Fruit fly (Drosophila melanogaster): Measurements from ENCODE around the gene be.

Gene be

dm6 chrX:15075485-15076037 is 51.3 kb downstream of the be start:
- TF ChIP-seq fru (GFP tag; optimal IDR thresholded peaks at IDR 0.05): no peak
- TF ChIP-seq Dfd (GFP tag; optimal IDR thresholded peaks at IDR 0.05): no peak
- no peak for TF ChIP-seq Hr83 (GFP tag; optimal IDR thresholded peaks at IDR 0.05; ENCODE audit: poor library complexity, severe bottlenecking)
- no peak for TF ChIP-seq Sp1 (GFP tag; optimal IDR thresholded peaks at IDR 0.05)
- TF ChIP-seq Hnf4 (GFP tag; optimal IDR thresholded peaks at IDR 0.05): no peak
- no peak for TF ChIP-seq foxo (GFP tag; optimal IDR thresholded peaks at IDR 0.05)
- TF ChIP-seq CG32264 (GFP tag; optimal IDR thresholded peaks at IDR 0.05): no peak
- TF ChIP-seq sage (GFP tag; optimal IDR thresholded peaks at IDR 0.05): no peak
- no peak for TF ChIP-seq GATAd (GFP tag; optimal IDR thresholded peaks at IDR 0.05)
- TF ChIP-seq Hr78 (GFP tag; optimal IDR thresholded peaks at IDR 0.05): no peak
- no peak for TF ChIP-seq brk (GFP tag; optimal IDR thresholded peaks at IDR 0.05)
- no peak for TF ChIP-seq psq (GFP tag; optimal IDR thresholded peaks at IDR 0.05)
- no peak for TF ChIP-seq dmrt93B (GFP tag; optimal IDR thresholded peaks at IDR 0.05)
- no peak for TF ChIP-seq jim (GFP tag; optimal IDR thresholded peaks at IDR 0.05)
- TF ChIP-seq usp (GFP tag; optimal IDR thresholded peaks at IDR 0.05): no peak
- no peak for TF ChIP-seq Jra (GFP tag; optimal IDR thresholded peaks at IDR 0.05)
- no peak for TF ChIP-seq HLH106 (tag; optimal IDR thresholded peaks at IDR 0.05)
- TF ChIP-seq ey (GFP tag; optimal IDR thresholded peaks at IDR 0.05): no peak
- TF ChIP-seq dsf (GFP tag; optimal IDR thresholded peaks at IDR 0.05; ENCODE audit: borderline replicate concordance): no peak

- TF ChIP-seq Mio (GFP tag; optimal IDR thresholded peaks at IDR 0.05) (no peak), Vsx2 (GFP tag; optimal IDR thresholded peaks at IDR 0.05; ENCODE audit: partially characterized antibody) (no peak), CG9705 (GFP tag; optimal IDR thresholded peaks at IDR 0.05) (peak; percentile 6), jim (GFP tag; optimal IDR thresholded peaks at IDR 0.05) (peak; percentile 66), fru (GFP tag; optimal IDR thresholded peaks at IDR 0.05) (peak; percentile 8), brk (GFP tag; optimal IDR thresholded peaks at IDR 0.05) (no peak), h (GFP tag; optimal IDR thresholded peaks at IDR 0.05) (peak; percentile 54), dsf (GFP tag; optimal IDR thresholded peaks at IDR 0.05; ENCODE audit: borderline replicate concordance) (no peak), Rel (GFP tag; optimal IDR thresholded peaks at IDR 0.05) (no peak), Rel (tag; optimal IDR thresholded peaks at IDR 0.05) (peak; percentile 53), CG32264 (GFP tag; optimal IDR thresholded peaks at IDR 0.05) (no peak), foxo (GFP tag; optimal IDR thresholded peaks at IDR 0.05) (peak in 1 of 2 experiments; percentile 39), dmrt93B (GFP tag; optimal IDR thresholded peaks at IDR 0.05) (peak; percentile 7), Hnf4 (GFP tag; optimal IDR thresholded peaks at IDR 0.05) (peak; percentile 84), Myc (optimal IDR thresholded peaks at IDR 0.05) (peak; percentile 99), CrebA (GFP tag; optimal IDR thresholded peaks at IDR 0.05; ENCODE audit: borderline replicate concordance) (no peak), Dif (GFP tag; optimal IDR thresholded peaks at IDR 0.05; ENCODE audit: partially characterized antibody) (peak; percentile 62), OdsH (GFP tag; optimal IDR thresholded peaks at IDR 0.05) (no peak), sv (GFP tag; optimal IDR thresholded peaks at IDR 0.05) (no peak), br (GFP tag; optimal IDR thresholded peaks at IDR 0.05) (peak; percentile 53), Jra (GFP tag; optimal IDR thresholded peaks at IDR 0.05) (peak; percentile 47), dl (GFP tag; optimal IDR thresholded peaks at IDR 0.05; ENCODE audit: insufficient read depth in 1 of 2, partially characterized antibody in 2 of 2) (peak; percentile 13 to 22), Hr83 (GFP tag; optimal IDR thresholded peaks at IDR 0.05; ENCODE audit: poor library complexity, severe bottlenecking) (peak; percentile 78), GATAd (GFP tag; optimal IDR thresholded peaks at IDR 0.05) (no peak), Sp1 (GFP tag; optimal IDR thresholded peaks at IDR 0.05) (peak; percentile 47), sage (GFP tag; optimal IDR thresholded peaks at IDR 0.05) (no peak), tai (GFP tag; optimal IDR thresholded peaks at IDR 0.05) (no peak), usp (GFP tag; optimal IDR thresholded peaks at IDR 0.05) (no peak), Hr78 (GFP tag; optimal IDR thresholded peaks at IDR 0.05) (no peak), lola (GFP tag; optimal IDR thresholded peaks at IDR 0.05) (no peak), psq (GFP tag; optimal IDR thresholded peaks at IDR 0.05) (peak; percentile 92), pan (optimal IDR thresholded peaks at IDR 0.05) (no peak), Dfd (GFP tag; optimal IDR thresholded peaks at IDR 0.05) (no peak), woc (GFP tag; optimal IDR thresholded peaks at IDR 0.05) (peak; percentile 73), ey (GFP tag; optimal IDR thresholded peaks at IDR 0.05) (peak; percentile 24), rgr (GFP tag; optimal IDR thresholded peaks at IDR 0.05) (peak; percentile 23), HLH106 (tag; optimal IDR thresholded peaks at IDR 0.05) (peak; percentile 48), N (GFP tag; optimal IDR thresholded peaks at IDR 0.05) (no peak), Abd-B (GFP tag; optimal IDR thresholded peaks at IDR 0.05) (no peak)
Measured at dm6 chrX:15076038-15076575, 51.9 kb downstream of the be start, which contains the start of gene Lsd-2. Gene Lsd-2, minus strand, starts transcription at chrX:15076220.
